Fruit fly (Drosophila melanogaster): Measurements from ENCODE around the gene CG4598.

Gene CG4598

dm6 chr2L:9894871-9895364 is 23.5 kb upstream of the CG4598 start, which contains the start of gene Bka (continued):
- TF ChIP-seq ken (GFP tag; IDR thresholded peaks at IDR 0.05) (no peak), CG7556 (GFP tag; optimal IDR thresholded peaks at IDR 0.05) (peak; percentile 38), CG7372 (GFP tag; IDR thresholded peaks at IDR 0.05) (no peak), wor (GFP tag; IDR thresholded peaks at IDR 0.05) (no peak), CG34376 (GFP tag; optimal IDR thresholded peaks at IDR 0.05) (peak; percentile 85), CG18476 (GFP tag; optimal IDR thresholded peaks at IDR 0.05) (peak; percentile 20), CG18011 (GFP tag; optimal IDR thresholded peaks at IDR 0.05) (peak; percentile 22), CG7786 (GFP tag; optimal IDR thresholded peaks at IDR 0.05) (no peak), prd (optimal IDR thresholded peaks at IDR 0.05) (no peak), prd (GFP tag; IDR thresholded peaks at IDR 0.05) (no peak), dmrt99B (tag; optimal IDR thresholded peaks at IDR 0.05) (no peak), B-H2 (GFP tag; optimal IDR thresholded peaks at IDR 0.05) (peak; percentile 81), peb (GFP tag; IDR thresholded peaks at IDR 0.05) (no peak), Opbp (GFP tag; IDR thresholded peaks at IDR 0.05; ENCODE audit: partially characterized antibody) (peak; percentile 95), tgo (GFP tag; IDR thresholded peaks at IDR 0.05) (no peak), CHES-1-like (GFP tag; optimal IDR thresholded peaks at IDR 0.05) (no peak), CG6765 (GFP tag; optimal IDR thresholded peaks at IDR 0.05) (peak; percentile 57), MBD-R2 (GFP tag; IDR thresholded peaks at IDR 0.05) (peak; percentile 65), Mrtf (GFP tag; IDR thresholded peaks at IDR 0.05) (no peak), sens (GFP tag) (peak; percentile 79), CG10209 (GFP tag; optimal IDR thresholded peaks at IDR 0.05) (peak; percentile 24), CG30020 (tag; optimal IDR thresholded peaks at IDR 0.05) (peak; percentile 83), cwo (GFP tag; optimal IDR thresholded peaks at IDR 0.05) (peak; percentile 54), aop (GFP tag; IDR thresholded peaks at IDR 0.05) (no peak), CG11456 (GFP tag; IDR thresholded peaks at IDR 0.05) (no peak), bigmax (GFP tag; optimal IDR thresholded peaks at IDR 0.05) (peak; percentile 8), Aef1 (GFP tag; IDR thresholded peaks at IDR 0.05) (no peak), hb (GFP tag; IDR thresholded peaks at IDR 0.05; ENCODE audit: partially characterized antibody) (peak; percentile 95), unc-4 (GFP tag; IDR thresholded peaks at IDR 0.05; ENCODE audit: partially characterized antibody) (peak; percentile 99), Xbp1 (GFP tag; optimal IDR thresholded peaks at IDR 0.05) (peak; percentile 18), gem (tag; optimal IDR thresholded peaks at IDR 0.05) (peak; percentile 49), lola (GFP tag; optimal IDR thresholded peaks at IDR 0.05) (peak in 1 of 3 experiments; percentile 45), Drgx (GFP tag; IDR thresholded peaks at IDR 0.05) (no peak), sug (tag; optimal IDR thresholded peaks at IDR 0.05) (peak; percentile 75), CG9932 (GFP tag; IDR thresholded peaks at IDR 0.05) (no peak), CTCF (GFP tag; optimal IDR thresholded peaks at IDR 0.05) (peak; percentile 56), CG9609 (GFP tag; optimal IDR thresholded peaks at IDR 0.05) (no peak), BtbVII (GFP tag; optimal IDR thresholded peaks at IDR 0.05) (peak; percentile 48), CG32532 (GFP tag; IDR thresholded peaks at IDR 0.05) (peak; percentile 62), Hand (GFP tag; optimal IDR thresholded peaks at IDR 0.05) (peak; percentile 56), lilli (GFP tag; optimal IDR thresholded peaks at IDR 0.05) (peak; percentile 44), tna (GFP tag; IDR thresholded peaks at IDR 0.05; ENCODE audit: partially characterized antibody) (peak; percentile 92), Fer3 (tag; optimal IDR thresholded peaks at IDR 0.05) (peak; percentile 47), NK7.1 (GFP tag; optimal IDR thresholded peaks at IDR 0.05) (no peak), odd (GFP tag; optimal IDR thresholded peaks at IDR 0.05) (peak; percentile 73), Tbp (GFP tag; optimal IDR thresholded peaks at IDR 0.05) (no peak), CG17829 (tag; optimal IDR thresholded peaks at IDR 0.05) (peak; percentile 73), croc (GFP tag; conservative IDR thresholded peaks at IDR 0.05) (no peak), CG17186 (GFP tag; optimal IDR thresholded peaks at IDR 0.05) (peak; percentile 67), CG10959 (GFP tag; IDR thresholded peaks at IDR 0.05) (no peak), lmd (GFP tag; IDR thresholded peaks at IDR 0.05) (no peak), disco-r (GFP tag; optimal IDR thresholded peaks at IDR 0.05) (no peak)

All from whole organism, embryonic.